Fruit fly (Drosophila melanogaster): ENCODE data around the gene Kr-h2.

dm6 chr2L:6060210-6060609, 10.6 kb upstream of the Kr-h2 start, which contains the start of gene CG34180:
- TF ChIP-seq usp (GFP tag; optimal IDR thresholded peaks at IDR 0.05) (no peak), Dll (optimal IDR thresholded peaks at IDR 0.05) (no peak), psq (optimal IDR thresholded peaks at IDR 0.05) (no peak), pan (optimal IDR thresholded peaks at IDR 0.05) (no peak), CG8478 (optimal IDR thresholded peaks at IDR 0.05) (no peak)

All from whole organism.